Worm (Caenorhabditis elegans) whole organism, L1 larva: ENCODE measurements around the gene fbxa-167.

ENCODE experiments used
- dpl-1 ChIP-seq, 3 experiments: fragments of 150-350 bp in 2 of 3; sonication (generic microtip) in 1 of 3; optimal IDR thresholded peaks; 2 replicates each; lab custom pipeline; 2014 to 2017; ENCODE audit warnings: missing biosample characterization in 3 of 3, missing genetic modification characterization in 3 of 3, missing genetic modification reagents in 3 of 3
- hlh-4 ChIP-seq: sonication (generic microtip); optimal IDR thresholded peaks from 2 replicates; lab custom pipeline; 2016; ENCODE audit warnings: mild to moderate bottlenecking, missing genetic modification characterization, missing compliant biosample characterization
- lin-35 ChIP-seq, 2 experiments: fragments of 150-350 bp; optimal IDR thresholded peaks; 2 replicates each; lab custom pipeline; 2014; ENCODE audit warnings: missing biosample characterization in 2 of 2, missing genetic modification characterization in 2 of 2, missing genetic modification reagents in 2 of 2
- lin-39 ChIP-seq: fragments of 150-350 bp; optimal IDR thresholded peaks from 2 replicates; lab custom pipeline; 2014; ENCODE audit warnings: missing biosample characterization, missing genetic modification reagents, missing genetic modification characterization
- lir-3 ChIP-seq: sonication (generic microtip); optimal IDR thresholded peaks from 2 replicates; lab custom pipeline; 2016; ENCODE audit warnings: mild to moderate bottlenecking, missing genetic modification characterization, moderate library complexity, missing compliant biosample characterization; ENCODE audit not compliant: poor library complexity
- mep-1 ChIP-seq: fragments of 150-350 bp; optimal IDR thresholded peaks from 2 replicates; lab custom pipeline; 2014; ENCODE audit warnings: missing biosample characterization, missing genetic modification characterization
- nhr-237 ChIP-seq: fragments of 150-350 bp; optimal IDR thresholded peaks from 2 replicates; lab custom pipeline; 2014; ENCODE audit warnings: missing biosample characterization, missing genetic modification characterization
- pqm-1 ChIP-seq: sonication (generic microtip); optimal IDR thresholded peaks from 3 replicates; lab custom pipeline; 2017; ENCODE audit warnings: missing biosample characterization, missing genetic modification characterization
- rnt-1 ChIP-seq: sonication (generic microtip); optimal IDR thresholded peaks from 2 replicates; lab custom pipeline; 2016; ENCODE audit warnings: mild to moderate bottlenecking, missing genetic modification characterization, moderate library complexity, missing compliant biosample characterization
- snpc-4 ChIP-seq: fragments of 150-350 bp; optimal IDR thresholded peaks from 2 replicates; lab custom pipeline; 2014; ENCODE audit warnings: missing biosample characterization, missing genetic modification characterization
- tlp-1 ChIP-seq: fragments of 150-350 bp; optimal IDR thresholded peaks from 2 replicates; lab custom pipeline; 2014; ENCODE audit warnings: missing biosample characterization, missing genetic modification characterization
- unc-62 ChIP-seq: fragments of 150-350 bp; optimal IDR thresholded peaks from 2 replicates; lab custom pipeline; 2014; ENCODE audit warnings: missing biosample characterization, missing genetic modification reagents, missing genetic modification characterization

DNA sequence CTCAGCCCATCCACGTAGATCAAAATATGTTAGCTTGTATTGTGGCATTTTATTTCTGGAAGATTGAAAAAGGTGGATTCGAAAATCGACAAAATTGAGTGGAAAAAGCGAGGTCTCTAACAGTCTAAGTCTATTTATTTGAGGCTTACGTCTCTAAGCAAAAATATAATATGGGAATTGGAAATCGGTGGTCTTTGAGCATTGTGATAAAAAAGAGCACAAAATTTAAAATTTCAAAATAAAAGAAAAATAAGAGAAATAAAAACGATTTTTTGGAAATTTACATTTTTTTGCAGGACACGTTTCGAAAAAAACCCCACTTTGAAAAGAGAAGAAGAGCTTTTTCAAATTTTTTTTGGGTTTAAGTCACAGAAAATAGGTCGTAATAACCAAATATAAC, 28.2 kb upstream of the fbxa-167 start, which contains the start of gene gst-15:
- TF ChIP-seq lin-39 (tag; lab: Kevin White, UChicago) (no peak), snpc-4 (tag; lab: Kevin White, UChicago) (no peak), lir-3 (tag; lab: Kevin White, UChicago) (no peak), tlp-1 (tag; lab: Kevin White, UChicago) (no peak), pqm-1 (tag; lab: Kevin White, UChicago) (no peak), rnt-1 (tag; lab: Kevin White, UChicago) (no peak), dpl-1 (GFP tag; optimal IDR thresholded peaks at IDR 0.05; lab: Kevin White, UChicago) (no peak), mep-1 (tag; lab: Kevin White, UChicago) (no peak), nhr-237 (no peak), lin-35 (GFP tag; optimal IDR thresholded peaks at IDR 0.05; lab: Kevin White, UChicago) (no peak), unc-62 (GFP tag; lab: Kevin White, UChicago) (no peak), hlh-4 (tag; lab: Kevin White, UChicago) (no peak)
